Worm (Caenorhabditis elegans): ENCODE measurements around the gene grdn-1.

- TF ChIP-seq lin-15B (tag; optimal IDR thresholded peaks at IDR 0.05) (peak; percentile 26), nhr-77 (tag; optimal IDR thresholded peaks at IDR 0.05) (no peak), nhr-43 (tag; optimal IDR thresholded peaks at IDR 0.05; ENCODE audit: poor library complexity, severe bottlenecking) (no peak), skn-1 (tag; optimal IDR thresholded peaks at IDR 0.05) (peak; percentile 98), pha-4 (tag; optimal IDR thresholded peaks at IDR 0.05) (peak; percentile 83), ztf-11 (tag; optimal IDR thresholded peaks at IDR 0.05) (no peak), lin-39 (tag; optimal IDR thresholded peaks at IDR 0.05) (no peak), fos-1 (tag; optimal IDR thresholded peaks at IDR 0.05) (no peak)
Observed at ce11 chrV:18614498-18614897, 21.9 kb downstream of the grdn-1 start.

Data from whole organism, L3 larva.